Worm (Caenorhabditis elegans): ENCODE measurements around the gene R06F6.14.

DNA sequence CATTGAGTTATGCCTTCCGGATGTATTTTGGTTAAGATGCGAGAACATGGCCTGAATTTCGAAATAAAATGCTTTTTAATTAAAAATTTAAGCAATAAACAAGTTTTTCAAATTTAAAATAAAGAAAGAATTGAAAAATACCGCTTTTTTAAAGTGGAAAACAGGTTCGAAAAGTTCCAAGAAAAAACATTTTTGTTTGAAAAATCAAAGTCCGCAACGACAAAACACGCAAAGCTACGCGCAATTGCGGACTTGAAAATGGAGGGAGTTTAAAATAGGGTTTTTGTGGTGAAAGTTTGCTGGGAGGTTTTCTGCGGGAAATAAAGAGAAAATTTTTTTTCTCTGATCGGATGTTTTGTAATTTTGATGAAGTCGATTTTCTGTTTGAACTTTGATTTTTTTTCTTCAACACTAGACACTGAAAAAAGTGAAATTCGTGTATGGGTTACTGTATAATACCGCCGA is 10.6 kb upstream of the R06F6.14 start, which contains the start of gene npp-19:
- TF ChIP-seq ama-1 (optimal IDR thresholded peaks at IDR 0.05) (no peak), madf-5 (GFP tag; IDR thresholded peaks at IDR 0.05) (no peak), nhr-10 (tag; optimal IDR thresholded peaks at IDR 0.05) (no peak), snpc-4 (tag; optimal IDR thresholded peaks at IDR 0.05) (no peak), mdl-1 (tag; optimal IDR thresholded peaks at IDR 0.05) (no peak), nhr-77 (tag; optimal IDR thresholded peaks at IDR 0.05) (peak; percentile 35)

All from whole organism, L4 larva.